Fruit fly (Drosophila melanogaster) whole organism, embryonic: ENCODE data around the gene Cpr65Az.

Experiments
- Abd-B ChIP-seq: fragments of 200-800 bp; sonication (Bioruptor generic); optimal IDR thresholded peaks from 2 replicates; lab custom pipeline; 2018; ENCODE audit warnings: missing biosample characterization, mild to moderate bottlenecking, missing genetic modification characterization, moderate library complexity
- Antp ChIP-seq: fragments of 200-800 bp; sonication (Bioruptor generic); optimal IDR thresholded peaks from 3 replicates; lab custom pipeline; 2016; ENCODE audit warnings: missing biosample characterization, missing genetic modification characterization
- CG10654 ChIP-seq: fragments of 200-800 bp; sonication (Bioruptor generic); optimal IDR thresholded peaks from 2 replicates; lab custom pipeline; 2016; ENCODE audit warnings: missing biosample characterization, missing genetic modification characterization
- CG11456 ChIP-seq: fragments of 200-800 bp; sonication (Bioruptor generic); IDR thresholded peaks from 3 replicates; pipeline ENCODE4 v1.3.6; 2022; ENCODE audit warnings: missing biosample characterization, missing genetic modification characterization
- CG13287 ChIP-seq: fragments of 200-800 bp; sonication (Bioruptor generic); IDR thresholded peaks from 2 replicates; pipeline ENCODE4 v1.3.6; 2022; ENCODE audit warnings: missing biosample characterization, missing genetic modification characterization; ENCODE audit not compliant: partially characterized antibody
- CG14860 ChIP-seq: fragments of 200-800 bp; sonication (Bioruptor generic); IDR thresholded peaks from 3 replicates; pipeline ENCODE4 v1.3.6; 2022; ENCODE audit warnings: missing biosample characterization, missing genetic modification characterization; ENCODE audit not compliant: partially characterized antibody
- CG1647 ChIP-seq: fragments of 200-800 bp; sonication (Bioruptor generic); optimal IDR thresholded peaks from 3 replicates; lab custom pipeline; 2016; ENCODE audit warnings: missing biosample characterization, missing genetic modification characterization
- CG17802 ChIP-seq: fragments of 200-800 bp; sonication (Bioruptor generic); optimal IDR thresholded peaks from 2 replicates; lab custom pipeline; 2018; ENCODE audit warnings: missing biosample characterization, mild to moderate bottlenecking, missing genetic modification characterization, moderate library complexity
- CG1792 ChIP-seq: fragments of 200-800 bp; sonication (Bioruptor generic); optimal IDR thresholded peaks from 2 replicates; lab custom pipeline; 2016; ENCODE audit warnings: missing biosample characterization, missing genetic modification characterization
- CG18599 ChIP-seq: fragments of 200-800 bp; sonication (Bioruptor generic); optimal IDR thresholded peaks from 3 replicates; lab custom pipeline; 2017; ENCODE audit warnings: missing biosample characterization, missing genetic modification characterization, mild to moderate bottlenecking, moderate library complexity, missing genetic modification reagents
- CG18619 ChIP-seq: fragments of 200-800 bp; sonication (Bioruptor generic); optimal IDR thresholded peaks from 3 replicates; lab custom pipeline; 2017; ENCODE audit warnings: missing biosample characterization, mild to moderate bottlenecking, missing genetic modification characterization
- CG2712 ChIP-seq: fragments of 200-800 bp; optimal IDR thresholded peaks from 3 replicates; lab custom pipeline; 2019; ENCODE audit warnings: missing biosample characterization, mild to moderate bottlenecking, missing genetic modification characterization, moderate library complexity
- CG3065 ChIP-seq: fragments of 200-800 bp; sonication (Bioruptor generic); optimal IDR thresholded peaks from 2 replicates; lab custom pipeline; 2016; ENCODE audit warnings: missing biosample characterization, missing genetic modification characterization
- CG3163 ChIP-seq: fragments of 200-800 bp; sonication (Bioruptor generic); optimal IDR thresholded peaks from 3 replicates; lab custom pipeline; 2016; ENCODE audit warnings: missing biosample characterization, missing genetic modification characterization
- CG32767 ChIP-seq: fragments of 200-800 bp; sonication (Bioruptor generic); IDR thresholded peaks from 2 replicates; pipeline ENCODE4 v1.3.6; 2022; ENCODE audit warnings: missing biosample characterization, missing genetic modification characterization
- CG4328 ChIP-seq: fragments of 200-800 bp; sonication (Bioruptor generic); optimal IDR thresholded peaks from 3 replicates; lab custom pipeline; 2017; ENCODE audit warnings: missing biosample characterization, missing genetic modification reagents, missing genetic modification characterization
- CG4820 ChIP-seq: fragments of 200-800 bp; sonication (Bioruptor generic); optimal IDR thresholded peaks from 3 replicates; lab custom pipeline; 2016; ENCODE audit warnings: missing biosample characterization, missing genetic modification characterization
- CG6175 ChIP-seq: fragments of 200-800 bp; sonication (Bioruptor generic); IDR thresholded peaks from 3 replicates; pipeline ENCODE4 v1.3.6; 2022; ENCODE audit warnings: missing biosample characterization, missing genetic modification characterization
- CG7357 ChIP-seq: fragments of 200-800 bp; sonication (Bioruptor generic); IDR thresholded peaks from 3 replicates; pipeline ENCODE4 v1.3.6; 2022; ENCODE audit warnings: missing biosample characterization, missing genetic modification characterization
- CG7786 ChIP-seq: fragments of 200-800 bp; sonication (Bioruptor generic); optimal IDR thresholded peaks from 2 replicates; lab custom pipeline; 2016; ENCODE audit warnings: missing biosample characterization, missing genetic modification characterization
- CG9215 ChIP-seq: fragments of 200-800 bp; sonication (Bioruptor generic); IDR thresholded peaks from 2 replicates; pipeline ENCODE4 v1.3.6; 2022; ENCODE audit warnings: missing biosample characterization, missing genetic modification characterization
- CG9817 ChIP-seq: fragments of 200-800 bp; sonication (Bioruptor generic); optimal IDR thresholded peaks from 2 replicates; lab custom pipeline; 2018; ENCODE audit warnings: missing biosample characterization, mild to moderate bottlenecking, missing genetic modification characterization, moderate library complexity
- CoRest ChIP-seq: fragments of 200-800 bp; sonication (Bioruptor generic); optimal IDR thresholded peaks from 3 replicates; lab custom pipeline; 2018; ENCODE audit warnings: missing biosample characterization, mild to moderate bottlenecking, missing genetic modification characterization, moderate library complexity
- D19B ChIP-seq: fragments of 200-800 bp; sonication (Bioruptor generic); optimal IDR thresholded peaks from 2 replicates; lab custom pipeline; 2017; ENCODE audit warnings: missing biosample characterization, mild to moderate bottlenecking, missing genetic modification characterization
- Dip2 ChIP-seq: fragments of 200-800 bp; sonication (Bioruptor generic); IDR thresholded peaks from 2 replicates; pipeline ENCODE4 v1.3.6; 2022; ENCODE audit warnings: missing biosample characterization, missing genetic modification characterization
- Doc3 ChIP-seq: fragments of 200-800 bp; sonication (Bioruptor generic); IDR thresholded peaks from 3 replicates; pipeline ENCODE4 v1.3.6; 2022; ENCODE audit warnings: missing biosample characterization, missing genetic modification characterization; ENCODE audit not compliant: partially characterized antibody
- Dp ChIP-seq: fragments of 200-800 bp; sonication (Bioruptor generic); optimal IDR thresholded peaks from 2 replicates; lab custom pipeline; 2018; ENCODE audit warnings: missing biosample characterization, mild to moderate bottlenecking, missing genetic modification characterization, moderate library complexity
- HLH4C ChIP-seq: fragments of 200-800 bp; sonication (Bioruptor generic); IDR thresholded peaks from 3 replicates; pipeline ENCODE4 v1.3.6; 2022; ENCODE audit warnings: missing biosample characterization, missing genetic modification characterization; ENCODE audit not compliant: partially characterized antibody
- Lhr ChIP-seq: fragments of 200-800 bp; sonication (Bioruptor generic); optimal IDR thresholded peaks from 3 replicates; lab custom pipeline; 2017; ENCODE audit warnings: mild to moderate bottlenecking, missing biosample characterization, missing genetic modification reagents, missing genetic modification characterization
- MBD-R2 ChIP-seq: fragments of 200-800 bp; sonication (Bioruptor generic); IDR thresholded peaks from 2 replicates; pipeline ENCODE4 v1.3.6; 2022; ENCODE audit warnings: missing biosample characterization, missing genetic modification characterization
- Optix ChIP-seq: fragments of 200-800 bp; sonication (Bioruptor generic); IDR thresholded peaks from 3 replicates; pipeline ENCODE4 v1.3.6; 2022; ENCODE audit warnings: missing biosample characterization, missing genetic modification characterization
- Sox100B ChIP-seq: fragments of 200-800 bp; sonication (Bioruptor generic); optimal IDR thresholded peaks from 3 replicates; lab custom pipeline; 2018; ENCODE audit warnings: missing biosample characterization, mild to moderate bottlenecking, missing genetic modification characterization
- Stat92E ChIP-seq, 3 experiments: fragments of >200 bp in 2 of 3; fragments of 200-800 bp in 1 of 3; sonication (Bioruptor generic) in 1 of 3; optimal IDR thresholded peaks; 2 replicates each; lab custom pipeline; 2017 to 2019; ENCODE audit warnings: missing biosample characterization in 3 of 3, missing genetic modification characterization in 3 of 3, mild to moderate bottlenecking in 1 of 3, moderate library complexity in 1 of 3
- Usf ChIP-seq: fragments of 200-800 bp; sonication (Bioruptor generic); optimal IDR thresholded peaks from 2 replicates; lab custom pipeline; 2017; ENCODE audit warnings: missing genotype, missing biosample characterization, missing genetic modification characterization
- Xbp1 ChIP-seq: fragments of 200-800 bp; sonication (Bioruptor generic); optimal IDR thresholded peaks from 3 replicates; lab custom pipeline; 2016; ENCODE audit warnings: missing biosample characterization, mild to moderate bottlenecking, missing genetic modification characterization
- amos ChIP-seq: fragments of 200-800 bp; sonication (Bioruptor generic); IDR thresholded peaks from 2 replicates; pipeline ENCODE4 v1.3.6; 2022; ENCODE audit warnings: missing biosample characterization, missing genetic modification characterization; ENCODE audit not compliant: partially characterized antibody
- cas ChIP-seq: fragments of 200-800 bp; sonication (Bioruptor generic); IDR thresholded peaks from 2 replicates; pipeline ENCODE4 v1.3.6; 2022; ENCODE audit warnings: missing biosample characterization, missing genetic modification characterization
- fd96Cb ChIP-seq: fragments of 200-800 bp; sonication (Bioruptor generic); optimal IDR thresholded peaks from 2 replicates; lab custom pipeline; 2018; ENCODE audit warnings: missing biosample characterization, mild to moderate bottlenecking, missing genetic modification characterization, moderate library complexity
- gce ChIP-seq: fragments of 200-800 bp; sonication (Bioruptor generic); IDR thresholded peaks from 3 replicates; pipeline ENCODE4 v1.3.6; 2022; ENCODE audit warnings: missing biosample characterization, missing genetic modification characterization
- h ChIP-seq: fragments of >200 bp; optimal IDR thresholded peaks from 2 replicates; lab custom pipeline; 2017
- hbn ChIP-seq: fragments of 200-800 bp; sonication (Bioruptor generic); IDR thresholded peaks from 2 replicates; pipeline ENCODE4 v1.3.6; 2022; ENCODE audit warnings: missing biosample characterization, missing genetic modification characterization; ENCODE audit not compliant: partially characterized antibody
- hkb ChIP-seq, 2 experiments: fragments of 200-800 bp in 1 of 2; fragments of >200 bp in 1 of 2; sonication (Bioruptor generic) in 1 of 2; IDR thresholded peaks in 1 of 2; optimal IDR thresholded peaks in 1 of 2; 2 replicates each; pipeline versions ENCODE4 v1.3.6 to Lab custom; 2017 to 2022; ENCODE audit warnings: missing biosample characterization in 1 of 2, missing genetic modification characterization in 1 of 2
- insv ChIP-seq, 2 experiments: fragments of 200-800 bp; sonication (Bioruptor generic); optimal IDR thresholded peaks; 3 replicates each; lab custom pipeline; 2016 to 2018; ENCODE audit warnings: missing biosample characterization in 2 of 2, missing genetic modification characterization in 2 of 2
- knrl ChIP-seq: fragments of 200-800 bp; sonication (Bioruptor generic); IDR thresholded peaks from 3 replicates; pipeline ENCODE4 v1.3.6; 2022; ENCODE audit warnings: missing biosample characterization, missing genetic modification characterization; ENCODE audit not compliant: partially characterized antibody
- lmd ChIP-seq: fragments of 200-800 bp; sonication (Bioruptor generic); IDR thresholded peaks from 2 replicates; pipeline ENCODE4 v1.3.6; 2022; ENCODE audit warnings: missing biosample characterization, missing genetic modification characterization
- lola ChIP-seq, 3 experiments: fragments of >200 bp in 2 of 3; fragments of 200-800 bp in 1 of 3; sonication (Bioruptor generic) in 1 of 3; optimal IDR thresholded peaks; 2 replicates each; lab custom pipeline; 2017 to 2019; ENCODE audit warnings: missing biosample characterization in 3 of 3, missing genetic modification characterization in 3 of 3, mild to moderate bottlenecking in 1 of 3, moderate library complexity in 1 of 3
- otp ChIP-seq: fragments of 200-800 bp; sonication (Bioruptor generic); IDR thresholded peaks from 3 replicates; pipeline ENCODE4, ENCODE4 v1.3.6; 2022; ENCODE audit warnings: missing biosample characterization, missing genetic modification characterization
- schlank ChIP-seq: fragments of 200-800 bp; sonication (Bioruptor generic); optimal IDR thresholded peaks from 2 replicates; lab custom pipeline; 2018; ENCODE audit warnings: missing biosample characterization, mild to moderate bottlenecking, missing genetic modification characterization
- wor ChIP-seq: fragments of 200-800 bp; sonication (Bioruptor generic); IDR thresholded peaks from 2 replicates; pipeline ENCODE4 v1.3.6; 2022; ENCODE audit warnings: missing biosample characterization, missing genetic modification characterization
- zen ChIP-seq: fragments of 200-800 bp; sonication (Bioruptor generic); optimal IDR thresholded peaks from 3 replicates; lab custom pipeline; 2018; ENCODE audit warnings: missing biosample characterization, mild to moderate bottlenecking, missing genetic modification characterization, moderate library complexity

The Cpr65Az gene

dm6 chr3L:6173826-6174255 is 13.2 kb downstream of the Cpr65Az start, which contains the start of the genes fmt and CG7376 (continued):
- no peak for TF ChIP-seq CG3065 (GFP tag; lab: Kevin White, UChicago)
- no peak for TF ChIP-seq CG9215
- TF ChIP-seq lmd (GFP tag; lab: Robert Waterston, UW), result no peak
- no peak for TF ChIP-seq Dip2 (GFP tag; lab: Robert Waterston, UW)
- no peak for TF ChIP-seq Optix (GFP tag; lab: Robert Waterston, UW)
- no peak for TF ChIP-seq CG3163 (GFP tag; lab: Kevin White, UChicago)
- TF ChIP-seq otp (GFP tag; lab: Robert Waterston, UW), result no peak
- no peak for TF ChIP-seq CG32767 (GFP tag; lab: Robert Waterston, UW)
- TF ChIP-seq schlank, result no peak
- TF ChIP-seq CG13287 (GFP tag; lab: Robert Waterston, UW), result peak; percentile 70
- TF ChIP-seq CG7786 (GFP tag; lab: Kevin White, UChicago), result no peak
- TF ChIP-seq knrl (GFP tag; lab: Robert Waterston, UW), result peak; percentile 76
- TF ChIP-seq Stat92E (GFP tag; optimal IDR thresholded peaks at IDR 0.05; lab: Kevin White, UChicago), result peak in 1 of 3 experiments; percentile 64
- no peak for TF ChIP-seq insv (GFP tag; optimal IDR thresholded peaks at IDR 0.05; lab: Kevin White, UChicago)
- TF ChIP-seq fd96Cb (tag; lab: Kevin White, UChicago), result peak; percentile 15
- peak; percentile 89 for TF ChIP-seq CG14860 (GFP tag; lab: Robert Waterston, UW)
- no peak for TF ChIP-seq CG11456
- TF ChIP-seq Usf (GFP tag; lab: Kevin White, UChicago), result no peak
- TF ChIP-seq CG1792, result no peak
- no peak for TF ChIP-seq CG18599 (GFP tag; lab: Kevin White, UChicago)
- TF ChIP-seq MBD-R2, result peak; percentile 46; the same call in 1 of the 2 replicates
- no peak for TF ChIP-seq CG6175
- no peak for TF ChIP-seq Abd-B (GFP tag; lab: Kevin White, UChicago)
- peak; percentile 40; the same call in 1 of the 2 replicates for TF ChIP-seq hbn (GFP tag; lab: Robert Waterston, UW)
- TF ChIP-seq CG18619 (GFP tag; lab: Kevin White, UChicago), result no peak
- TF ChIP-seq CG10654 (GFP tag; lab: Kevin White, UChicago), result peak; percentile 27
- peak; percentile 63 for TF ChIP-seq amos (GFP tag; lab: Robert Waterston, UW)
- peak; percentile 93 for TF ChIP-seq CG7357 (GFP tag; lab: Robert Waterston, UW)
- TF ChIP-seq Doc3 (GFP tag; lab: Robert Waterston, UW), result 0 out of 3 replicates have a peak, but pooled peaks have one; percentile 47
- TF ChIP-seq CG9817 (tag; lab: Kevin White, UChicago), result no peak
- peak; percentile 64 for TF ChIP-seq Dp (GFP tag; lab: Kevin White, UChicago)
- TF ChIP-seq wor (GFP tag; lab: Robert Waterston, UW), result no peak
- no peak for TF ChIP-seq cas (GFP tag; lab: Robert Waterston, UW)
- no peak for TF ChIP-seq Sox100B (GFP tag; lab: Kevin White, UChicago)
- no peak for TF ChIP-seq CG2712 (tag; lab: Kevin White, UChicago)
- TF ChIP-seq Antp (GFP tag; lab: Kevin White, UChicago), result no peak
- no peak for TF ChIP-seq D19B (GFP tag; lab: Kevin White, UChicago)
- no peak for TF ChIP-seq CG4820
- TF ChIP-seq CoRest (tag; lab: Kevin White, UChicago), result no peak
- peak; percentile 59 for TF ChIP-seq zen (tag; lab: Kevin White, UChicago)
- peak; percentile 11 for TF ChIP-seq CG4328 (GFP tag; lab: Kevin White, UChicago)
- TF ChIP-seq Lhr (GFP tag; lab: Kevin White, UChicago), result peak; percentile 29
- TF ChIP-seq h, result no peak
- peak in 1 of 3 experiments; percentile 61 for TF ChIP-seq lola (GFP tag; optimal IDR thresholded peaks at IDR 0.05; lab: Kevin White, UChicago)
- no peak for TF ChIP-seq CG1647 (GFP tag; lab: Kevin White, UChicago)
- TF ChIP-seq gce, result no peak
- TF ChIP-seq CG17802, result peak; percentile 56
- TF ChIP-seq HLH4C, result peak; percentile 95
- peak; percentile 37 for TF ChIP-seq hkb (optimal IDR thresholded peaks at IDR 0.05; lab: Kevin White, UChicago)
- TF ChIP-seq hkb (GFP tag; IDR thresholded peaks at IDR 0.05; lab: Robert Waterston, UW), result no peak
- TF ChIP-seq Xbp1, result peak; percentile 51
